In genomic region chr3L:16659959-16660870, dm6 we compare ENCODE assay signal across 4 fruit fly cellular contexts.
TF ChIP-seq lines count a peak whose summit lies in the region.

No protein-coding gene starts in this region.

TF ChIP-seq in whole organism, adult, 20 proteins besides CTCF, POLR2A, EP300 and RAD21 (continued from another document):
- TF ChIP-seq cnc (optimal IDR thresholded peaks at IDR 0.05; lab: Kevin White, UChicago) (no peak), bab1 (GFP tag; optimal IDR thresholded peaks at IDR 0.05; lab: Kevin White, UChicago) (peak; percentile 69)

TF ChIP-seq in whole organism, embryonic, 481 proteins besides CTCF, POLR2A, EP300 and RAD21 (continued from another document and continues in another):
- peak; percentile 89 for TF ChIP-seq MTF-1 (GFP tag; optimal IDR thresholded peaks at IDR 0.05; lab: Kevin White, UChicago; ENCODE audit: borderline replicate concordance)
- TF ChIP-seq CG18476 (GFP tag; optimal IDR thresholded peaks at IDR 0.05; lab: Kevin White, UChicago), result peak; percentile 97
- peak; percentile 91 for TF ChIP-seq CG10462 (GFP tag; optimal IDR thresholded peaks at IDR 0.05; lab: Kevin White, UChicago)
- peak; percentile 92 for TF ChIP-seq CG1792 (GFP tag; optimal IDR thresholded peaks at IDR 0.05; lab: Kevin White, UChicago)
- TF ChIP-seq CG11504 (tag; optimal IDR thresholded peaks at IDR 0.05; lab: Kevin White, UChicago), result peak; percentile 98
- TF ChIP-seq CG14014 (GFP tag; IDR thresholded peaks at IDR 0.05; lab: Robert Waterston, UW), result peak; percentile 94
- peak; percentile 95 for TF ChIP-seq Hand (GFP tag; optimal IDR thresholded peaks at IDR 0.05; lab: Kevin White, UChicago)
- TF ChIP-seq CG4854 (GFP tag; optimal IDR thresholded peaks at IDR 0.05; lab: Kevin White, UChicago), result peak; percentile 94
- peak; percentile 50 for TF ChIP-seq Elba2 (GFP tag; optimal IDR thresholded peaks at IDR 0.05; lab: Kevin White, UChicago)
- peak; percentile 91 for TF ChIP-seq H2.0 (GFP tag; IDR thresholded peaks at IDR 0.05; lab: Robert Waterston, UW)
- TF ChIP-seq slou (GFP tag; optimal IDR thresholded peaks at IDR 0.05; lab: Kevin White, UChicago), result peak; percentile 84
- TF ChIP-seq row (GFP tag; IDR thresholded peaks at IDR 0.05; lab: Robert Waterston, UW), result peak; percentile 95
- peak; percentile 94 for TF ChIP-seq Awh (GFP tag; IDR thresholded peaks at IDR 0.05; lab: Robert Waterston, UW)
- TF ChIP-seq luna (GFP tag; optimal IDR thresholded peaks at IDR 0.05; lab: Kevin White, UChicago), result peak; percentile 73
- peak; percentile 92 for TF ChIP-seq Spps (tag; optimal IDR thresholded peaks at IDR 0.05; lab: Kevin White, UChicago)
- TF ChIP-seq Hsf (GFP tag; optimal IDR thresholded peaks at IDR 0.05; lab: Kevin White, UChicago), result peak; percentile 93
- TF ChIP-seq oc (tag; optimal IDR thresholded peaks at IDR 0.05; lab: Kevin White, UChicago), result peak; percentile 93
- peak; percentile 78 for TF ChIP-seq kni (GFP tag; optimal IDR thresholded peaks at IDR 0.05; lab: Kevin White, UChicago)
- TF ChIP-seq Atf6 (GFP tag; IDR thresholded peaks at IDR 0.05; lab: Robert Waterston, UW), result peak; percentile 94
- TF ChIP-seq CG13894 (tag; optimal IDR thresholded peaks at IDR 0.05; lab: Kevin White, UChicago), result peak; percentile 84
- TF ChIP-seq dan (GFP tag; IDR thresholded peaks at IDR 0.05; lab: Robert Waterston, UW), result peak; percentile 72
- peak; percentile 95 for TF ChIP-seq CG6854 (GFP tag; optimal IDR thresholded peaks at IDR 0.05; lab: Kevin White, UChicago)
- TF ChIP-seq CG15479 (GFP tag; optimal IDR thresholded peaks at IDR 0.05; lab: Kevin White, UChicago), result no peak
- peak; percentile 81 for TF ChIP-seq Side (GFP tag; optimal IDR thresholded peaks at IDR 0.05; lab: Kevin White, UChicago)
- peak; percentile 78 for TF ChIP-seq rib (GFP tag; IDR thresholded peaks at IDR 0.05; lab: Robert Waterston, UW)
- TF ChIP-seq Dek (tag; optimal IDR thresholded peaks at IDR 0.05; lab: Kevin White, UChicago), result peak; percentile 96
- peak; percentile 95 for TF ChIP-seq CG11723 (GFP tag; optimal IDR thresholded peaks at IDR 0.05; lab: Kevin White, UChicago)
- TF ChIP-seq pb (GFP tag; optimal IDR thresholded peaks at IDR 0.05; lab: Kevin White, UChicago), result peak; percentile 81
- TF ChIP-seq zf30C (GFP tag; optimal IDR thresholded peaks at IDR 0.05; lab: Kevin White, UChicago), result peak; percentile 87
- TF ChIP-seq CG33213 (GFP tag; optimal IDR thresholded peaks at IDR 0.05; lab: Kevin White, UChicago), result peak; percentile 88
- TF ChIP-seq sc (optimal IDR thresholded peaks at IDR 0.05; lab: Kevin White, UChicago), result no peak
- peak; percentile 97 for TF ChIP-seq sc (GFP tag; optimal IDR thresholded peaks at IDR 0.05; lab: Kevin White, UChicago)
- TF ChIP-seq dm (GFP tag; optimal IDR thresholded peaks at IDR 0.05; lab: Kevin White, UChicago), result peak; percentile 78
- TF ChIP-seq Tbp (GFP tag; optimal IDR thresholded peaks at IDR 0.05; lab: Kevin White, UChicago), result no peak
- peak; percentile 89 for TF ChIP-seq tup (GFP tag; optimal IDR thresholded peaks at IDR 0.05; lab: Kevin White, UChicago)
- peak; percentile 75 for TF ChIP-seq sim (GFP tag; IDR thresholded peaks at IDR 0.05; lab: Robert Waterston, UW)
- TF ChIP-seq seq (GFP tag; IDR thresholded peaks at IDR 0.05; lab: Robert Waterston, UW), result peak; percentile 95
- TF ChIP-seq CG15514 (GFP tag; optimal IDR thresholded peaks at IDR 0.05; lab: Kevin White, UChicago), result peak; percentile 91
- peak; percentile 94 for TF ChIP-seq Dbx (GFP tag; IDR thresholded peaks at IDR 0.05; lab: Robert Waterston, UW)
- TF ChIP-seq ci (GFP tag; IDR thresholded peaks at IDR 0.05; lab: Robert Waterston, UW), result peak; percentile 95
- peak; percentile 76 for TF ChIP-seq sd (tag; optimal IDR thresholded peaks at IDR 0.05; lab: Kevin White, UChicago)
- peak; percentile 98 for TF ChIP-seq CG12104 (GFP tag; optimal IDR thresholded peaks at IDR 0.05; lab: Kevin White, UChicago)
- peak; percentile 95 for TF ChIP-seq CG3407 (GFP tag; optimal IDR thresholded peaks at IDR 0.05; lab: Kevin White, UChicago)

TF ChIP-seq in whole organism, prepupa, 60 proteins besides CTCF, POLR2A, EP300 and RAD21 (continued from another document):
- peak; percentile 96 for TF ChIP-seq svp (GFP tag; lab: Kevin White, UChicago)
- peak; percentile 91 for TF ChIP-seq CG11294 (GFP tag; IDR thresholded peaks at IDR 0.05; lab: Robert Waterston, UW)
- peak; percentile 91 for TF ChIP-seq fkh (GFP tag; optimal IDR thresholded peaks at IDR 0.05; lab: Kevin White, UChicago)
- TF ChIP-seq spab (GFP tag; optimal IDR thresholded peaks at IDR 0.05; lab: Kevin White, UChicago), result peak; percentile 98
- TF ChIP-seq topi (GFP tag; optimal IDR thresholded peaks at IDR 0.05; lab: Kevin White, UChicago), result peak; percentile 97
- peak; percentile 89 for TF ChIP-seq CG6854 (GFP tag; optimal IDR thresholded peaks at IDR 0.05; lab: Kevin White, UChicago)
- TF ChIP-seq CG6163 (GFP tag; IDR thresholded peaks at IDR 0.05; lab: Robert Waterston, UW), result peak; percentile 93
- peak; percentile 97 for TF ChIP-seq CG11762 (GFP tag; optimal IDR thresholded peaks at IDR 0.05; lab: Kevin White, UChicago; ENCODE audit: insufficient read depth)
- peak; percentile 98 for TF ChIP-seq CG3919 (GFP tag; optimal IDR thresholded peaks at IDR 0.05; lab: Kevin White, UChicago)
- TF ChIP-seq CG3032 (tag; optimal IDR thresholded peaks at IDR 0.05; lab: Kevin White, UChicago), result peak; percentile 96
- peak; percentile 95 for TF ChIP-seq eg (GFP tag; IDR thresholded peaks at IDR 0.05; lab: Robert Waterston, UW)
- peak; percentile 97 for TF ChIP-seq Hr4 (GFP tag; optimal IDR thresholded peaks at IDR 0.05; lab: Kevin White, UChicago)
- TF ChIP-seq Sox14 (GFP tag; optimal IDR thresholded peaks at IDR 0.05; lab: Kevin White, UChicago), result peak; percentile 94
- TF ChIP-seq ss (GFP tag; optimal IDR thresholded peaks at IDR 0.05; lab: Kevin White, UChicago), result peak; percentile 90 to 96
- TF ChIP-seq fd85E (GFP tag; optimal IDR thresholded peaks at IDR 0.05; lab: Kevin White, UChicago), result peak; percentile 71
- TF ChIP-seq Hr39 (GFP tag; optimal IDR thresholded peaks at IDR 0.05; lab: Kevin White, UChicago), result peak; percentile 93
- TF ChIP-seq cyc (GFP tag; optimal IDR thresholded peaks at IDR 0.05; lab: Kevin White, UChicago), result peak; percentile 96
- peak; percentile 92 for TF ChIP-seq Sox102F (GFP tag; optimal IDR thresholded peaks at IDR 0.05; lab: Kevin White, UChicago)
- peak; percentile 97 for TF ChIP-seq Lpt (GFP tag; optimal IDR thresholded peaks at IDR 0.05; lab: Kevin White, UChicago)
- TF ChIP-seq CG8319 (GFP tag; optimal IDR thresholded peaks at IDR 0.05; lab: Kevin White, UChicago), result peak; percentile 93
- TF ChIP-seq Hr38 (GFP tag; optimal IDR thresholded peaks at IDR 0.05; lab: Kevin White, UChicago), result peak; percentile 50
- TF ChIP-seq CG6276 (GFP tag; optimal IDR thresholded peaks at IDR 0.05; lab: Kevin White, UChicago), result peak; percentile 98
- peak; percentile 89 for TF ChIP-seq Blimp-1 (GFP tag; optimal IDR thresholded peaks at IDR 0.05; lab: Kevin White, UChicago)
- peak; percentile 95 for TF ChIP-seq CG16779 (tag; optimal IDR thresholded peaks at IDR 0.05; lab: Kevin White, UChicago)
- TF ChIP-seq dac (GFP tag; optimal IDR thresholded peaks at IDR 0.05; lab: Kevin White, UChicago), result peak; percentile 96
- TF ChIP-seq achi (GFP tag; optimal IDR thresholded peaks at IDR 0.05; lab: Kevin White, UChicago), result peak; percentile 97
- TF ChIP-seq acj6 (GFP tag; optimal IDR thresholded peaks at IDR 0.05; lab: Kevin White, UChicago), result peak; percentile 97
- peak; percentile 96 for TF ChIP-seq CG8632 (GFP tag; optimal IDR thresholded peaks at IDR 0.05; lab: Kevin White, UChicago)
- peak; percentile 92 for TF ChIP-seq Ets21C (GFP tag; optimal IDR thresholded peaks at IDR 0.05; lab: Kevin White, UChicago)
- peak; percentile 92 for TF ChIP-seq Gug (GFP tag; IDR thresholded peaks at IDR 0.05; lab: Robert Waterston, UW)
- TF ChIP-seq CG7368 (GFP tag; optimal IDR thresholded peaks at IDR 0.05; lab: Kevin White, UChicago), result peak; percentile 93
- peak; percentile 98 for TF ChIP-seq OdsH (GFP tag; optimal IDR thresholded peaks at IDR 0.05; lab: Kevin White, UChicago)
- peak; percentile 97 for TF ChIP-seq esn (GFP tag; optimal IDR thresholded peaks at IDR 0.05; lab: Kevin White, UChicago)
- peak; percentile 96 for TF ChIP-seq fd59A (GFP tag; optimal IDR thresholded peaks at IDR 0.05; lab: Kevin White, UChicago)
- peak; percentile 96 for TF ChIP-seq CG6792 (GFP tag; optimal IDR thresholded peaks at IDR 0.05; lab: Kevin White, UChicago)
- peak; percentile 94 for TF ChIP-seq CG31627 (GFP tag; optimal IDR thresholded peaks at IDR 0.05; lab: Kevin White, UChicago)
- peak; percentile 91 for TF ChIP-seq CG1621 (tag; optimal IDR thresholded peaks at IDR 0.05; lab: Kevin White, UChicago)
- TF ChIP-seq Ets96B (tag; optimal IDR thresholded peaks at IDR 0.05; lab: Kevin White, UChicago), result peak; percentile 96
- peak; percentile 96 for TF ChIP-seq Eip75B (GFP tag; optimal IDR thresholded peaks at IDR 0.05; lab: Kevin White, UChicago)
- TF ChIP-seq Sox15 (GFP tag; optimal IDR thresholded peaks at IDR 0.05; lab: Kevin White, UChicago), result peak; percentile 95
- TF ChIP-seq pdm3 (GFP tag; optimal IDR thresholded peaks at IDR 0.05; lab: Kevin White, UChicago), result peak; percentile 97

TF ChIP-seq in whole organism, wandering third instar larva, 38 proteins besides CTCF, POLR2A, EP300 and RAD21 (continued from another document):
- no peak for TF ChIP-seq lola (GFP tag; optimal IDR thresholded peaks at IDR 0.05; lab: Kevin White, UChicago)
- no peak for TF ChIP-seq Myc (optimal IDR thresholded peaks at IDR 0.05; lab: Kevin White, UChicago)
- peak; percentile 93 for TF ChIP-seq dmrt93B (GFP tag; optimal IDR thresholded peaks at IDR 0.05; lab: Kevin White, UChicago)
- TF ChIP-seq rgr (GFP tag; optimal IDR thresholded peaks at IDR 0.05; lab: Kevin White, UChicago), result peak; percentile 89
- TF ChIP-seq Vsx2 (GFP tag; optimal IDR thresholded peaks at IDR 0.05; lab: Kevin White, UChicago; ENCODE audit: partially characterized antibody), result no peak
- no peak for TF ChIP-seq GATAd (GFP tag; optimal IDR thresholded peaks at IDR 0.05; lab: Kevin White, UChicago)
- peak; percentile 89 for TF ChIP-seq h (GFP tag; optimal IDR thresholded peaks at IDR 0.05; lab: Kevin White, UChicago)
- peak; percentile 29 for TF ChIP-seq dsf (GFP tag; optimal IDR thresholded peaks at IDR 0.05; lab: Kevin White, UChicago; ENCODE audit: borderline replicate concordance)
- peak; percentile 86 for TF ChIP-seq OdsH (GFP tag; optimal IDR thresholded peaks at IDR 0.05; lab: Kevin White, UChicago)
- peak; percentile 80 for TF ChIP-seq CG9705 (GFP tag; optimal IDR thresholded peaks at IDR 0.05; lab: Kevin White, UChicago)
- TF ChIP-seq psq (GFP tag; optimal IDR thresholded peaks at IDR 0.05; lab: Kevin White, UChicago), result peak; percentile 89
- TF ChIP-seq tai (GFP tag; optimal IDR thresholded peaks at IDR 0.05; lab: Kevin White, UChicago), result peak; percentile 57
- TF ChIP-seq sv (GFP tag; optimal IDR thresholded peaks at IDR 0.05; lab: Kevin White, UChicago), result peak; percentile 95
- TF ChIP-seq pan (optimal IDR thresholded peaks at IDR 0.05; lab: Kevin White, UChicago), result no peak
- peak; percentile 14 for TF ChIP-seq Mio (GFP tag; optimal IDR thresholded peaks at IDR 0.05; lab: Kevin White, UChicago)
- no peak for TF ChIP-seq Dfd (GFP tag; optimal IDR thresholded peaks at IDR 0.05; lab: Kevin White, UChicago)
- peak; percentile 58 for TF ChIP-seq Jra (GFP tag; optimal IDR thresholded peaks at IDR 0.05; lab: Kevin White, UChicago)
TF ChIP-seq in whole organism, wandering third instar larva: peak in this region for 28.
